Worm (Caenorhabditis elegans): ENCODE data around the gene C49H3.4.
"Not testable (repeated sequence)": the region's sequence is repeated elsewhere in the genome, so short reads cannot be mapped to it uniquely, and the experiment has no call there.

DNA sequence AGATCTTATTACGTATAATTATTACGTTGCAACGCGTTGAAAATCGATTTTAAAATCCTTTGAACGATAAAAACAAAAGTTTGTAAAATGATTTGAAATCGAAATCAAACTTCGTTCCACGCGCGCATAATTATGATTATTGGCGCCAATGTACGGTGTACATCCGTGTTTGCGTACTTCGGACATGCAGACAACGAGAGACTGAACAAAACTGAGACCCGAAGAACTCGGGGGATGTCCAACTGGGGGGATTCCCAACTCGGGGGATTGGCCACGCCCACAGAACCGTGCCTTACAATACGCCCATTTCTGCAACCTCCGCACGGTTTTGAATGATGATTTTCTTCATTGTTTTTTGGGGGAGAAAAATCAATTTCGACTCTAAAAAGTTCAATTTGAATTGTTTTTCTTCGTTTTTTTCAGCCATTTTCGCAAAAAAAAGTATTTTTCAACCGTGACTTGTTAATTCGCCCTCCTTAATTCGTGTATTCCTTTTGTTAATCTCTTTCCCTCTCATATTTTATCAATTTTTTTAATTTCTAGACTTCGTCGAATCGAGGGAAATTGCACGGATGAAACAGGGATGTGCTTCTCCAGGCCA is 31.9 kb downstream of the C49H3.4 start, which contains the start of gene F20D12.12:
- not testable (repeated sequence) for TF ChIP-seq nhr-11 (tag; optimal IDR thresholded peaks at IDR 0.05); fkh-10 (GFP tag; optimal IDR thresholded peaks at IDR 0.05)
- TF ChIP-seq ceh-31 (tag; optimal IDR thresholded peaks at IDR 0.05) (peak; percentile 85), unc-3 (GFP tag; conservative IDR thresholded peaks at IDR 0.05) (peak; percentile 34; the same call in 1 of the 2 replicates), unc-3 (tag; optimal IDR thresholded peaks at IDR 0.05) (peak; percentile 32)
